Worm (Caenorhabditis elegans) whole organism, L1 larva: ENCODE measurements around the gene T22B7.4.

ENCODE experiments used
- C16A3.4 ChIP-seq: fragments of 150-350 bp; optimal IDR thresholded peaks from 2 replicates; lab custom pipeline; 2014; ENCODE audit warnings: missing biosample characterization, missing genetic modification characterization
- C34B4.2 ChIP-seq: sonication (generic microtip); optimal IDR thresholded peaks from 2 replicates; lab custom pipeline; 2017; ENCODE audit warnings: mild to moderate bottlenecking, missing genetic modification characterization, missing compliant biosample characterization
- Y116A8C.19 ChIP-seq: sonication (generic microtip); optimal IDR thresholded peaks from 2 replicates; lab custom pipeline; 2016; ENCODE audit warnings: missing compliant biosample characterization, missing genetic modification characterization, borderline replicate concordance
- aha-1 ChIP-seq: fragments of 150-350 bp; optimal IDR thresholded peaks from 2 replicates; lab custom pipeline; 2014; ENCODE audit warnings: missing biosample characterization, missing genetic modification characterization
- ama-1 ChIP-seq: fragments of 150-350 bp; optimal IDR thresholded peaks from 2 replicates; lab custom pipeline; 2014
- blmp-1 ChIP-seq: fragments of 150-350 bp; optimal IDR thresholded peaks from 2 replicates; lab custom pipeline; 2014; ENCODE audit warnings: missing biosample characterization, missing genetic modification characterization
- ceh-82 ChIP-seq, 3 experiments: fragments of 150-350 bp in 1 of 3; sonication (generic microtip) in 2 of 3; optimal IDR thresholded peaks; 2 replicates each; lab custom pipeline; 2014 to 2017; ENCODE audit warnings: missing biosample characterization in 3 of 3, missing genetic modification characterization in 3 of 3
- dsc-1 ChIP-seq: sonication (generic microtip); optimal IDR thresholded peaks from 2 replicates; lab custom pipeline; 2016; ENCODE audit warnings: mild to moderate bottlenecking, missing genetic modification characterization, missing compliant biosample characterization
- efl-1 ChIP-seq, 4 experiments: fragments of 150-350 bp; optimal IDR thresholded peaks in 3 of 4; peaks in 1 of 4; 1 replicate in 1 of 4; 2 replicates in 3 of 4; lab custom pipeline; 2014; ENCODE audit warnings: missing biosample characterization in 2 of 4, missing genetic modification characterization in 2 of 4, missing genetic modification reagents in 2 of 4
- egl-13 ChIP-seq: sonication (generic microtip); optimal IDR thresholded peaks from 2 replicates; lab custom pipeline; 2016; ENCODE audit warnings: missing genotype, missing genetic modification reagents, missing genetic modification characterization, missing compliant biosample characterization
- egl-27 ChIP-seq, 2 experiments: fragments of 150-350 bp in 1 of 2; sonication (generic microtip); optimal IDR thresholded peaks; 3 replicates each; lab custom pipeline; 2017 to 2018; ENCODE audit warnings: missing biosample characterization in 2 of 2, missing genetic modification characterization in 2 of 2, missing genetic modification reagents in 2 of 2
- fkh-4 ChIP-seq: sonication (generic microtip); optimal IDR thresholded peaks from 2 replicates; lab custom pipeline; 2016; ENCODE audit warnings: missing compliant biosample characterization, missing genetic modification characterization, borderline replicate concordance
- fkh-8 ChIP-seq: sonication (generic microtip); optimal IDR thresholded peaks from 2 replicates; lab custom pipeline; 2016; ENCODE audit warnings: mild to moderate bottlenecking, missing genetic modification characterization, missing compliant biosample characterization
- isw-1 ChIP-seq: fragments of 200-800 bp; sonication (Bioruptor generic); IDR thresholded peaks from 2 replicates; pipeline ENCODE4 v1.3.6; 2022; ENCODE audit warnings: missing genetic modification characterization, missing compliant biosample characterization
- lin-13 ChIP-seq: fragments of 150-350 bp; optimal IDR thresholded peaks from 2 replicates; lab custom pipeline; 2014; ENCODE audit warnings: missing biosample characterization, missing genetic modification reagents, missing genetic modification characterization
- lin-14 ChIP-seq: fragments of 200-800 bp; sonication (Bioruptor generic); optimal IDR thresholded peaks from 2 replicates; lab custom pipeline; 2018; ENCODE audit warnings: mild to moderate bottlenecking, missing genetic modification characterization, moderate library complexity, missing compliant biosample characterization
- lin-35 ChIP-seq, 2 experiments: fragments of 150-350 bp; optimal IDR thresholded peaks; 2 replicates each; lab custom pipeline; 2014; ENCODE audit warnings: missing biosample characterization in 2 of 2, missing genetic modification characterization in 2 of 2, missing genetic modification reagents in 2 of 2
- lin-39 ChIP-seq: fragments of 150-350 bp; optimal IDR thresholded peaks from 2 replicates; lab custom pipeline; 2014; ENCODE audit warnings: missing biosample characterization, missing genetic modification reagents, missing genetic modification characterization
- lsy-2 ChIP-seq, 2 experiments: fragments of 150-350 bp; optimal IDR thresholded peaks; 2 replicates each; lab custom pipeline; 2014; ENCODE audit warnings: missing biosample characterization in 2 of 2, missing genetic modification characterization in 2 of 2
- mab-9 ChIP-seq: fragments of 200-800 bp; sonication (Bioruptor generic); IDR thresholded peaks from 2 replicates; pipeline ENCODE4 v1.3.6; 2022; ENCODE audit warnings: missing genetic modification reagents, missing genetic modification characterization, missing compliant biosample characterization
- mdl-1 ChIP-seq, 2 experiments: fragments of 150-350 bp; optimal IDR thresholded peaks; 2 replicates each; lab custom pipeline; 2014 to 2017; ENCODE audit warnings: missing biosample characterization in 2 of 2, missing genetic modification characterization in 2 of 2, inconsistent platforms in 1 of 2
- mef-2 ChIP-seq: fragments of 150-350 bp; optimal IDR thresholded peaks from 2 replicates; lab custom pipeline; 2014; ENCODE audit warnings: missing biosample characterization, missing genetic modification characterization
- mep-1 ChIP-seq: fragments of 150-350 bp; optimal IDR thresholded peaks from 2 replicates; lab custom pipeline; 2014; ENCODE audit warnings: missing biosample characterization, missing genetic modification characterization
- nhr-12 ChIP-seq: sonication (generic microtip); optimal IDR thresholded peaks from 2 replicates; lab custom pipeline; 2017; ENCODE audit warnings: missing biosample characterization, missing genetic modification characterization
- nhr-19 ChIP-seq: fragments of 200-800 bp; sonication (Bioruptor generic); conservative IDR thresholded peaks from 2 replicates; pipeline ENCODE4 v1.3.6; 2022; ENCODE audit warnings: missing genetic modification characterization, missing compliant biosample characterization
- nhr-20 ChIP-seq: sonication (generic microtip); optimal IDR thresholded peaks from 2 replicates; lab custom pipeline; 2016; ENCODE audit warnings: mild to moderate bottlenecking, missing genetic modification characterization, missing compliant biosample characterization
- nhr-28 ChIP-seq: fragments of 150-350 bp; optimal IDR thresholded peaks from 2 replicates; lab custom pipeline; 2014; ENCODE audit warnings: missing biosample characterization, missing genetic modification characterization
- nhr-47 ChIP-seq: sonication (generic microtip); optimal IDR thresholded peaks from 2 replicates; lab custom pipeline; 2016; ENCODE audit warnings: mild to moderate bottlenecking, missing genetic modification characterization, moderate library complexity, missing compliant biosample characterization
- nhr-71 ChIP-seq: sonication (generic microtip); optimal IDR thresholded peaks from 2 replicates; lab custom pipeline; 2016; ENCODE audit warnings: mild to moderate bottlenecking, missing genetic modification characterization, moderate library complexity, missing compliant biosample characterization
- nhr-76 ChIP-seq: sonication (generic microtip); optimal IDR thresholded peaks from 2 replicates; lab custom pipeline; 2017; ENCODE audit warnings: missing biosample characterization, missing genetic modification characterization
- nhr-77 ChIP-seq: fragments of 150-350 bp; optimal IDR thresholded peaks from 2 replicates; lab custom pipeline; 2014; ENCODE audit warnings: missing biosample characterization, missing genetic modification characterization
- nhr-85 ChIP-seq: sonication (generic microtip); peaks from one replicate; lab custom pipeline; 2016; ENCODE audit warnings: missing genetic modification characterization, inconsistent platforms, missing compliant biosample characterization
- nhr-90 ChIP-seq: sonication (generic microtip); optimal IDR thresholded peaks from 2 replicates; lab custom pipeline; 2016; ENCODE audit warnings: mild to moderate bottlenecking, missing genetic modification characterization, missing compliant biosample characterization; ENCODE audit not compliant: poor library complexity
- pag-3 ChIP-seq: sonication (generic microtip); optimal IDR thresholded peaks from 2 replicates; lab custom pipeline; 2017; ENCODE audit warnings: missing genetic modification characterization, mild to moderate bottlenecking, missing compliant biosample characterization, antibody characterized with exemption, borderline replicate concordance; ENCODE audit not compliant: insufficient read depth
- rnt-1 ChIP-seq: sonication (generic microtip); optimal IDR thresholded peaks from 2 replicates; lab custom pipeline; 2016; ENCODE audit warnings: mild to moderate bottlenecking, missing genetic modification characterization, moderate library complexity, missing compliant biosample characterization
- skn-1 ChIP-seq: fragments of 150-350 bp; optimal IDR thresholded peaks from 2 replicates; lab custom pipeline; 2014; ENCODE audit warnings: missing biosample characterization, missing genetic modification characterization
- snu-23 ChIP-seq: sonication (generic microtip); optimal IDR thresholded peaks from 2 replicates; lab custom pipeline; 2016; ENCODE audit warnings: missing genetic modification characterization, missing compliant biosample characterization
- sup-37 ChIP-seq: fragments of 200-800 bp; sonication (Bioruptor generic); optimal IDR thresholded peaks from 2 replicates; lab custom pipeline; 2018; ENCODE audit warnings: mild to moderate bottlenecking, missing genetic modification characterization, missing compliant biosample characterization
- swsn-7 ChIP-seq: sonication (generic microtip); optimal IDR thresholded peaks from 2 replicates; lab custom pipeline; 2016; ENCODE audit warnings: missing genetic modification characterization, missing compliant biosample characterization
- tbx-2 ChIP-seq: sonication (generic microtip); optimal IDR thresholded peaks from 2 replicates; lab custom pipeline; 2016; ENCODE audit warnings: missing genetic modification characterization, missing compliant biosample characterization
- tlp-1 ChIP-seq: fragments of 150-350 bp; optimal IDR thresholded peaks from 2 replicates; lab custom pipeline; 2014; ENCODE audit warnings: missing biosample characterization, missing genetic modification characterization
- unc-130 ChIP-seq: fragments of 150-350 bp; optimal IDR thresholded peaks from 2 replicates; lab custom pipeline; 2017; ENCODE audit warnings: missing biosample characterization, missing genetic modification characterization, inconsistent platforms
- unc-30 ChIP-seq: sonication (generic microtip); optimal IDR thresholded peaks from 2 replicates; lab custom pipeline; 2017; ENCODE audit warnings: missing biosample characterization, missing genetic modification characterization
- unc-86 ChIP-seq: sonication (generic microtip); optimal IDR thresholded peaks from 2 replicates; lab custom pipeline; 2016; ENCODE audit warnings: missing genetic modification characterization, missing compliant biosample characterization
- vab-15 ChIP-seq: sonication (generic microtip); optimal IDR thresholded peaks from 2 replicates; lab custom pipeline; 2017; ENCODE audit warnings: missing genotype, mild to moderate bottlenecking, missing genetic modification characterization, missing compliant biosample characterization
- xbp-1 ChIP-seq: sonication (generic microtip); optimal IDR thresholded peaks from 2 replicates; lab custom pipeline; 2016; ENCODE audit warnings: missing genetic modification characterization, missing compliant biosample characterization
- ztf-11 ChIP-seq, 2 experiments: sonication (generic microtip); optimal IDR thresholded peaks; 2 replicates each; lab custom pipeline; 2016 to 2017; ENCODE audit warnings: missing genetic modification characterization in 2 of 2, missing biosample characterization in 1 of 2, missing compliant biosample characterization in 1 of 2

T22B7.4 gene

DNA sequence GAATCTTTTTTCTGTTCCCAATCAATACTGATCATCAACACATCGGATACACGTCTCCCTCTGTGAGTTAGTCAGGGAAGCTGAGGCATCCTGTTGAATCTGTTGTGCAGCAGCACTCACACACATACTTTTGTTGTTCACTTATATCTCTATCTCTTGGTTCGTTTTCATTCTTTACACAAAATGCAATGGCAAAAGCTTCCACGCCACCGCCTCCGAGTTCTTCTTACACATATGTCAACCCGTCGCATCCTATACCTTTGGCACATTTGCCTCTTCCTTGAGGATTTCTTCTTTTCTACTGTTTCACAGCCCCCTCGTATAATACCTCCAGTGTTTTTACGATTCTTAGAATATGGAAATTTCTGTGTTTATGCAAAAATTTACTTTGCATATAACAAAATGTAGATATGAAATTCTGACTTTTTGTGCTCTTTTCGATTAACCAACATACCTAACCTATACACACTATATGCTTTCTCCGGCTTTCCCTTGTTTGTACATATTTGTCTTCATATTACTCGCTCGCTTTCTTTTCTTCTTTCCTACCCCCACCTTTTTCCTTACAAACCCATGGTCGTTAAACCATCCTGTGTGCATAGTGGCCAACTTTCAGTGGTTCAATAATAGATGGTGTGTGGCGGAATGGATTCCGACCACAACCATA, 48.6 kb downstream of the T22B7.4 start, which contains the start of gene unc-97:
Gene unc-97 (plus strand): TSS at position 617 of the 667 bp plus-strand sequence.
- no peak for TF ChIP-seq nhr-28 (tag; lab: Kevin White, UChicago)
- TF ChIP-seq nhr-47 = no peak
- TF ChIP-seq mdl-1 (tag; optimal IDR thresholded peaks at IDR 0.05; lab: Kevin White, UChicago) = no peak
- TF ChIP-seq nhr-12 (tag; lab: Kevin White, UChicago) = no peak
- TF ChIP-seq nhr-77 (tag; lab: Kevin White, UChicago) = no peak
- peak; percentile 33 for TF ChIP-seq dsc-1 (tag; lab: Kevin White, UChicago)
- no peak for TF ChIP-seq mef-2 (tag; lab: Kevin White, UChicago)
- no peak for TF ChIP-seq tbx-2 (tag; lab: Kevin White, UChicago)
- TF ChIP-seq blmp-1 (tag; lab: Kevin White, UChicago) = no peak
- no peak for TF ChIP-seq unc-30
- no peak for TF ChIP-seq ztf-11 (tag; optimal IDR thresholded peaks at IDR 0.05; lab: Kevin White, UChicago)
- TF ChIP-seq nhr-71 = peak; percentile 26
- no peak for TF ChIP-seq Y116A8C.19 (tag; lab: Kevin White, UChicago)
- TF ChIP-seq sup-37 (GFP tag; lab: Kevin White, UChicago) = no peak
- TF ChIP-seq lin-13 = no peak
- TF ChIP-seq mep-1 (tag; lab: Kevin White, UChicago) = no peak
- peak; percentile 48 for TF ChIP-seq lin-14 (GFP tag; lab: Kevin White, UChicago)
- TF ChIP-seq aha-1 (tag; lab: Kevin White, UChicago) = no peak
- TF ChIP-seq egl-27 (tag; optimal IDR thresholded peaks at IDR 0.05; lab: Kevin White, UChicago) = no peak
- no peak for TF ChIP-seq tlp-1 (tag; lab: Kevin White, UChicago)
- TF ChIP-seq vab-15 = no peak
- no peak for TF ChIP-seq C34B4.2 (tag; lab: Kevin White, UChicago)
- TF ChIP-seq skn-1 (tag; lab: Kevin White, UChicago) = no peak
- TF ChIP-seq isw-1 (GFP tag; lab: Robert Waterston, UW) = no peak
- peak; percentile 57 for TF ChIP-seq rnt-1 (tag; lab: Kevin White, UChicago)
- peak; percentile 92 for TF ChIP-seq pag-3 (tag; lab: Kevin White, UChicago)
- no peak for TF ChIP-seq C16A3.4 (tag; lab: Kevin White, UChicago)
- no peak for TF ChIP-seq lin-35 (GFP tag; optimal IDR thresholded peaks at IDR 0.05; lab: Kevin White, UChicago)
- peak; percentile 1 for TF ChIP-seq snu-23 (GFP tag; lab: Kevin White, UChicago)

DNA sequence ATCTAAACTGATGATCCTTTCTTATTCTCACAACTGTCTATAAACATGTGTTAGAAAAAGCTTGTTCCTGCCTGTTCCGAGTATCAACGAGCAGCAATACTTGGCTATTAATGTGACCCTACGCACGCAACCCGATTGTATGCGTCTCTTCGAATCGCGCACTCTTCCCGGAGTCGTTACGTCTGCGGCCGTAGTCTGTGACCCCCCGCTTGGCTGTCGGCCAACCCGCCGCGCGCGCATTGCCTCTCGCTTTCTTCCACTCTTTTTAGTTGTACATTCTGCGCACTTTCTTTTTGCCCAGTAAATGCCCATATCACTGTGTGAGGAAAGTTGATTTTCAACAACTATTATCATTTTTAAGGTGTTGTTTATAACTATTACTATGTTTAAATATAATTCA, 49.4 kb downstream of the T22B7.4 start:
- TF ChIP-seq xbp-1 (tag; lab: Kevin White, UChicago) (peak; percentile 46), fkh-4 (tag; lab: Kevin White, UChicago) (peak; percentile 8), dsc-1 (tag; lab: Kevin White, UChicago) (peak; percentile 49), nhr-76 (no peak), mab-9 (no peak), ceh-82 (tag; optimal IDR thresholded peaks at IDR 0.05; lab: Kevin White, UChicago) (peak in 1 of 3 experiments; percentile 29), snu-23 (GFP tag; lab: Kevin White, UChicago) (peak; percentile 64), unc-86 (tag; lab: Kevin White, UChicago) (peak; percentile 61), swsn-7 (peak; percentile 48), blmp-1 (tag; lab: Kevin White, UChicago) (peak; percentile 89), nhr-90 (tag; lab: Kevin White, UChicago) (no peak), skn-1 (tag; lab: Kevin White, UChicago) (peak; percentile 9), vab-15 (no peak), lin-35 (GFP tag; optimal IDR thresholded peaks at IDR 0.05; lab: Kevin White, UChicago) (no peak), nhr-20 (tag; lab: Kevin White, UChicago) (peak; percentile 56), tbx-2 (tag; lab: Kevin White, UChicago) (peak; percentile 54), ama-1 (lab: Kevin White, UChicago) (no peak), unc-130 (tag; lab: Kevin White, UChicago) (peak; percentile 71), lin-14 (GFP tag; lab: Kevin White, UChicago) (peak; percentile 86), nhr-71 (peak; percentile 76), nhr-19 (GFP tag; lab: Robert Waterston, UW) (peak; percentile 50), mep-1 (tag; lab: Kevin White, UChicago) (peak; percentile 29), lsy-2 (tag; optimal IDR thresholded peaks at IDR 0.05; lab: Kevin White, UChicago) (peak; percentile 11 to 22), fkh-8 (tag; lab: Kevin White, UChicago) (peak; percentile 29), rnt-1 (tag; lab: Kevin White, UChicago) (peak; percentile 64), pag-3 (tag; lab: Kevin White, UChicago) (no peak), egl-13 (tag; lab: Kevin White, UChicago) (peak; percentile 47), efl-1 (optimal IDR thresholded peaks at IDR 0.05; lab: Kevin White, UChicago) (peak in 1 of 2 experiments; percentile 32), efl-1 (GFP tag; optimal IDR thresholded peaks at IDR 0.05 in 1 of 2; lab: Kevin White, UChicago) (no peak), nhr-47 (peak; percentile 53), mdl-1 (tag; optimal IDR thresholded peaks at IDR 0.05; lab: Kevin White, UChicago) (peak in 1 of 2 experiments; percentile 36), nhr-85 (tag; lab: Kevin White, UChicago) (peak; percentile 47), lin-39 (tag; lab: Kevin White, UChicago) (no peak)
